Worm (Caenorhabditis elegans): Measurements from ENCODE around the gene his-17.

DNA sequence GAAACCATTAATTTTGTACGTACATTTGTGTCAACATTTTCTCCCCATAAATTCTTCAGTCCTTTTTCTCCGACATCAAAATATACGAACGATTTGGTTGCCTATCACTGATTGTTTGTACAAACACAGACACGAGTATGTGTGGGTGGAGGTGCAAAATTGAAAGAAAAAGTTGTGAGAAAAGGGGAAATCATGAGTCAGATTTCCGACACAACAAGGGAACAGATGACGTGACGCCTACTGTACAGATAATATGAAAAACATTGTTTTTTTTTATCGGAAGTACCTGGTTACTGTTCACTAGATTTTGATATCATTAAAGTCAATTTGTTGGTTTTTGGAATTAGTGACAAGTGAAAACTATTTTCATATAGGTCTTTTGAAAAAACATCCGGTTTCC lies 36.5 kb upstream of the his-17 start:
- no peak for TF ChIP-seq klf-2 (GFP tag; conservative IDR thresholded peaks at IDR 0.05)
- no peak for TF ChIP-seq med-1 (GFP tag; optimal IDR thresholded peaks at IDR 0.05; ENCODE audit: insufficient read depth)
- TF ChIP-seq flt-1 (GFP tag; IDR thresholded peaks at IDR 0.05), result no peak
- no peak for TF ChIP-seq ztf-23 (GFP tag; IDR thresholded peaks at IDR 0.05)
- no peak for TF ChIP-seq ztf-29 (GFP tag; IDR thresholded peaks at IDR 0.05)

Data from whole organism, midembryonic.